Worm (Caenorhabditis elegans) whole organism, midembryonic: ENCODE data around the gene sre-52.

Experiments
- T22C8.4 ChIP-seq: fragments of 200-800 bp; sonication (Bioruptor generic); IDR thresholded peaks from 2 replicates; pipeline ENCODE4 v1.3.6; 2022; ENCODE audit warnings: missing genetic modification characterization, missing compliant biosample characterization
- cog-1 ChIP-seq: sonication (generic microtip); optimal IDR thresholded peaks from 2 replicates; lab custom pipeline; 2016; ENCODE audit warnings: missing genetic modification characterization, missing compliant biosample characterization
- flt-1 ChIP-seq: fragments of 200-800 bp; sonication (Bioruptor generic); IDR thresholded peaks from 2 replicates; pipeline ENCODE4 v1.3.6; 2022; ENCODE audit warnings: missing genetic modification characterization, missing compliant biosample characterization
- klf-2 ChIP-seq: fragments of 200-800 bp; sonication (Bioruptor generic); conservative IDR thresholded peaks from 2 replicates; pipeline ENCODE4 v1.3.6; 2022; ENCODE audit warnings: missing genetic modification reagents, missing genetic modification characterization, missing compliant biosample characterization
- med-1 ChIP-seq: sonication (generic microtip); optimal IDR thresholded peaks from 2 replicates; lab custom pipeline; 2017; ENCODE audit warnings: missing genetic modification characterization, mild to moderate bottlenecking, missing compliant biosample characterization, antibody characterized with exemption, missing genetic modification reagents; ENCODE audit not compliant: insufficient read depth
- ref-1 ChIP-seq: fragments of 200-800 bp; sonication (Bioruptor generic); conservative IDR thresholded peaks from 2 replicates; pipeline ENCODE4 v1.3.6; 2022; ENCODE audit warnings: missing genetic modification reagents, missing genetic modification characterization, missing compliant biosample characterization
- tab-1 ChIP-seq: fragments of 200-800 bp; sonication (Bioruptor generic); IDR thresholded peaks from 2 replicates; pipeline ENCODE4 v1.3.6; 2022; ENCODE audit warnings: missing genetic modification characterization, missing compliant biosample characterization
- ztf-23 ChIP-seq: fragments of 200-800 bp; sonication (Bioruptor generic); IDR thresholded peaks from 2 replicates; pipeline ENCODE4 v1.3.6; 2022; ENCODE audit warnings: missing genetic modification reagents, missing genetic modification characterization, missing compliant biosample characterization
- ztf-29 ChIP-seq: fragments of 200-800 bp; sonication (Bioruptor generic); IDR thresholded peaks from 2 replicates; pipeline ENCODE4 v1.3.6; 2022; ENCODE audit warnings: missing genetic modification reagents, missing genetic modification characterization, missing compliant biosample characterization

The sre-52 gene

ce11 chrII:12346289-12346989 is 10.9 kb downstream of the sre-52 start:
- TF ChIP-seq ref-1: no peak
- TF ChIP-seq T22C8.4 (GFP tag; lab: Robert Waterston, UW): no peak
- TF ChIP-seq ztf-23 (GFP tag; lab: Robert Waterston, UW): no peak
- no peak for TF ChIP-seq cog-1 (tag; lab: Kevin White, UChicago)
- TF ChIP-seq ztf-29: no peak
- no peak for TF ChIP-seq tab-1 (GFP tag; lab: Robert Waterston, UW)
- no peak for TF ChIP-seq med-1
- TF ChIP-seq flt-1: no peak
- TF ChIP-seq klf-2 (GFP tag; lab: Robert Waterston, UW): no peak

ce11 chrII:12348957-12349356 is 13.4 kb downstream of the sre-52 start:
- TF ChIP-seq ref-1 (no peak), T22C8.4 (GFP tag; lab: Robert Waterston, UW) (no peak), ztf-23 (GFP tag; lab: Robert Waterston, UW) (no peak), klf-2 (GFP tag; lab: Robert Waterston, UW) (no peak), med-1 (no peak), ztf-29 (no peak), flt-1 (no peak), cog-1 (tag; lab: Kevin White, UChicago) (no peak)

ce11 chrII:12349866-12350265 is 14.3 kb downstream of the sre-52 start:
- TF ChIP-seq med-1 (no peak), ztf-29 (no peak), ztf-23 (GFP tag; lab: Robert Waterston, UW) (no peak), tab-1 (GFP tag; lab: Robert Waterston, UW) (no peak), ref-1 (no peak), T22C8.4 (GFP tag; lab: Robert Waterston, UW) (no peak), flt-1 (no peak), klf-2 (GFP tag; lab: Robert Waterston, UW) (no peak), cog-1 (tag; lab: Kevin White, UChicago) (no peak)

- TF ChIP-seq tab-1 (GFP tag; lab: Robert Waterston, UW): peak; percentile 60; the same call in 1 of the 2 replicates
- TF ChIP-seq med-1: no peak
These were observed 15.3 kb downstream of the sre-52 start for ce11 chrII:12350737-12351275.

- TF ChIP-seq cog-1 (tag; lab: Kevin White, UChicago) (no peak), klf-2 (GFP tag; lab: Robert Waterston, UW) (no peak), ztf-23 (GFP tag; lab: Robert Waterston, UW) (no peak), ref-1 (no peak), ztf-29 (no peak), med-1 (no peak), flt-1 (no peak), tab-1 (GFP tag; lab: Robert Waterston, UW) (no peak), T22C8.4 (GFP tag; lab: Robert Waterston, UW) (no peak)
These were observed 16.6 kb downstream of the sre-52 start, which contains the start of gene ras-1 for ce11 chrII:12352115-12352514. TSS of gene ras-1 (minus strand) at chrII:12352243.

- TF ChIP-seq flt-1 (no peak), tab-1 (GFP tag; lab: Robert Waterston, UW) (no peak), klf-2 (GFP tag; lab: Robert Waterston, UW) (no peak), ztf-23 (GFP tag; lab: Robert Waterston, UW) (no peak), med-1 (no peak), ztf-29 (no peak), cog-1 (tag; lab: Kevin White, UChicago) (no peak), ref-1 (no peak), T22C8.4 (GFP tag; lab: Robert Waterston, UW) (no peak)
These were observed 17.6 kb downstream of the sre-52 start for ce11 chrII:12353104-12353503.

ce11 chrII:12353816-12354215 is 18.3 kb downstream of the sre-52 start:
- TF ChIP-seq med-1 (no peak), klf-2 (GFP tag; lab: Robert Waterston, UW) (no peak), ztf-29 (no peak), ztf-23 (GFP tag; lab: Robert Waterston, UW) (no peak)

ce11 chrII:12362262-12362661 is 26.7 kb downstream of the sre-52 start:
- TF ChIP-seq flt-1 (peak; percentile 73), T22C8.4 (GFP tag; lab: Robert Waterston, UW) (no peak), klf-2 (GFP tag; lab: Robert Waterston, UW) (no peak), ztf-23 (GFP tag; lab: Robert Waterston, UW) (no peak), ref-1 (0 out of 2 replicates have a peak, but pooled peaks have one; percentile 29), tab-1 (GFP tag; lab: Robert Waterston, UW) (no peak), med-1 (no peak), ztf-29 (0 out of 2 replicates have a peak, but pooled peaks have one; percentile 49), cog-1 (tag; lab: Kevin White, UChicago) (no peak)

- TF ChIP-seq tab-1 (GFP tag; lab: Robert Waterston, UW): no peak
- no peak for TF ChIP-seq klf-2 (GFP tag; lab: Robert Waterston, UW)
- no peak for TF ChIP-seq flt-1
- TF ChIP-seq ref-1: no peak
- TF ChIP-seq ztf-29: no peak
- TF ChIP-seq T22C8.4 (GFP tag; lab: Robert Waterston, UW): no peak
- TF ChIP-seq med-1: no peak
- TF ChIP-seq ztf-23 (GFP tag; lab: Robert Waterston, UW): no peak
- no peak for TF ChIP-seq cog-1 (tag; lab: Kevin White, UChicago)
These were observed 33.7 kb downstream of the sre-52 start for ce11 chrII:12369202-12369601.

- TF ChIP-seq flt-1: no peak
These were observed 38.4 kb downstream of the sre-52 start for ce11 chrII:12373921-12374320.
